Worm (Caenorhabditis elegans) whole organism, midembryonic: Measurements from ENCODE around the gene ceh-19.

Source experiments
- T22C8.4 ChIP-seq: fragments of 200-800 bp; sonication (Bioruptor generic); IDR thresholded peaks from 2 replicates; pipeline ENCODE4 v1.3.6; 2022; ENCODE audit warnings: missing genetic modification characterization, missing compliant biosample characterization
- cog-1 ChIP-seq: sonication (generic microtip); optimal IDR thresholded peaks from 2 replicates; lab custom pipeline; 2016; ENCODE audit warnings: missing genetic modification characterization, missing compliant biosample characterization
- flt-1 ChIP-seq: fragments of 200-800 bp; sonication (Bioruptor generic); IDR thresholded peaks from 2 replicates; pipeline ENCODE4 v1.3.6; 2022; ENCODE audit warnings: missing genetic modification characterization, missing compliant biosample characterization
- klf-2 ChIP-seq: fragments of 200-800 bp; sonication (Bioruptor generic); conservative IDR thresholded peaks from 2 replicates; pipeline ENCODE4 v1.3.6; 2022; ENCODE audit warnings: missing genetic modification reagents, missing genetic modification characterization, missing compliant biosample characterization
- med-1 ChIP-seq: sonication (generic microtip); optimal IDR thresholded peaks from 2 replicates; lab custom pipeline; 2017; ENCODE audit warnings: missing genetic modification characterization, mild to moderate bottlenecking, missing compliant biosample characterization, antibody characterized with exemption, missing genetic modification reagents; ENCODE audit not compliant: insufficient read depth
- ref-1 ChIP-seq: fragments of 200-800 bp; sonication (Bioruptor generic); conservative IDR thresholded peaks from 2 replicates; pipeline ENCODE4 v1.3.6; 2022; ENCODE audit warnings: missing genetic modification reagents, missing genetic modification characterization, missing compliant biosample characterization
- tab-1 ChIP-seq: fragments of 200-800 bp; sonication (Bioruptor generic); IDR thresholded peaks from 2 replicates; pipeline ENCODE4 v1.3.6; 2022; ENCODE audit warnings: missing genetic modification characterization, missing compliant biosample characterization
- ztf-23 ChIP-seq: fragments of 200-800 bp; sonication (Bioruptor generic); IDR thresholded peaks from 2 replicates; pipeline ENCODE4 v1.3.6; 2022; ENCODE audit warnings: missing genetic modification reagents, missing genetic modification characterization, missing compliant biosample characterization
- ztf-29 ChIP-seq: fragments of 200-800 bp; sonication (Bioruptor generic); IDR thresholded peaks from 2 replicates; pipeline ENCODE4 v1.3.6; 2022; ENCODE audit warnings: missing genetic modification reagents, missing genetic modification characterization, missing compliant biosample characterization

Gene ceh-19

DNA sequence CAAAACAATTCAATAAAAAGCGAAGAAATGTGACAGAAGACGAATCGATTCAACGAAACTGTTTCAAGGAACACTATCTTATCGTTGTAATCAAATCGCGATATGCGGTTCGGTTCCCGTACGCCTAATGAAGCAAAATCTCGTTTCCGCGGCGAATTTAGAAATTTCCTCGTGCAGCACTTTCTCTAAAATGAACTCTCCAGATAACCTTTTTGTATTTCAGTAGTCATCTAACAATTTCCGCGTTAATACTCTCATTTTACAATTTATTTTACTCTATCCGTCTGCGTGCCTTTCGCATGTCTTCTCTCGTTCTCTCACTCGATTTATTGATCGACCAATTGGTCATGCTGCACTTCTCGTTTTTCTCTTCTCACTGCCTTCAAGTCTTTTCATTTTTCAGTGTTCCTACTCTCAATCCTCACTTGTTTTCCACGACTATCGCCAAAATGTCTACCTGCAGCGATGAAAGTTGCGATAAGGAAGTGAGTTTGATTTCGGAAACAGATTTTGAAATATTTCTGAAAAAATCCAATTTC is 45.5 kb downstream of the ceh-19 start, which contains the start of the genes npp-27 and ntl-4:
TSS of gene npp-27 (minus strand) at position 51 of the 539 bp plus-strand sequence.
TSS of gene ntl-4 (plus strand) at position 379 of the 539 bp plus-strand sequence.
- TF ChIP-seq cog-1 (no peak), klf-2 (no peak), T22C8.4 (GFP tag; lab: Robert Waterston, UW) (peak; percentile 54; the same call in 1 of the 2 replicates), flt-1 (GFP tag; lab: Robert Waterston, UW) (no peak), ztf-23 (GFP tag; lab: Robert Waterston, UW) (no peak)

DNA sequence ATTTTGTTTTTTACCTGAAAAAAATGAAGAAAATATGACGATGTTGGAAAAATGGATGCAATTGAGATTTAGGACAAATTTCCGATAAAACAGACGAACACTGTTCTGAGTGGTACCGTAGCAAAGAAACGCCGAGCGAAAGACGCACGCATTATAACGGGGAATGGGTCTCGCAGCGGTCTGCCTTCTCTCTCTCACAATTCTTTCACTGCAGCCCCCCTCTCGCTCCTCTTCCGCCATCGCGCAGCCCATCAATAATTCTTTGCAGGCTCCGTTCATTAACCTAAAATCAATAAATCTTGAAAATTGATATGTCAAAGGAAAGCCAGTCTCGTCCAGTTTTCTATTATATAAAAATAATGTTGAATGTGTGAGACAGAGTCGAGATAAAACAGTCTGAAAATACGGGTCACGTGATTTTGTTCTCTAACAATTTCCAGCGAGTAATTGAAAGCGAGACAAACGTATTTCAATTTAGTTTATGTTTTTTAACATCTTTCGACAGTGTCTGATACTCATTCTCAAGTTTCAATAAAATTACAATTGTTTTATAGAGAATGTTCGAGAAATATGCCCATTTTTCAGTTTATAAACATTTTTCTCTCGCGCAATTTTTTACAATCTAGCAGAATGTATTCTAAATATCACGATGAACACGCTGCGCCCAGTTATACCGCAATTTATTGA is 46.2 kb downstream of the ceh-19 start:
- TF ChIP-seq cog-1 (no peak), tab-1 (GFP tag; lab: Robert Waterston, UW) (no peak), flt-1 (GFP tag; lab: Robert Waterston, UW) (peak; percentile 47; the same call in 1 of the 2 replicates), ztf-29 (GFP tag; lab: Robert Waterston, UW) (no peak), med-1 (no peak), ref-1 (GFP tag; lab: Robert Waterston, UW) (no peak), T22C8.4 (GFP tag; lab: Robert Waterston, UW) (no peak)

DNA sequence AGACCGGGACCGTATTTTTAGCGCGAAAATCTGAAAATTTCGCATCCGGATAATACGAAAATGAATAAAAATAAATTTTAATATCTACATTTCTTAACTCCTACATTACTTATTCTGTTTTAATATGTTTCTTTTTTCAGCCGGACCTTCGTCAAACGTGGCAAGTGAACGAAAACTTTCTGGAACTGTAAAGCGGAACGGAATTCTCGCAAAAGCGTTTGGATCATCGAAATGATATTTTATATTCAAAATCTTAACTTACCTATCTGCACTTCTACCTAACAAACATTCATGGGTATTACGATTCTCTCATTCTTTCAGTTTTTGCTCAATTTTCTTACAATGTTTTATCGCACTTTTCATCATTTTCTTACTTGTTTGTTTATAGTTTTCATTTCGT is 49.1 kb downstream of the ceh-19 start:
- no peak for TF ChIP-seq ref-1 (GFP tag; lab: Robert Waterston, UW)
- TF ChIP-seq tab-1 (GFP tag; lab: Robert Waterston, UW), result no peak
- TF ChIP-seq med-1, result no peak
- TF ChIP-seq ztf-23 (GFP tag; lab: Robert Waterston, UW), result no peak
- TF ChIP-seq klf-2, result no peak
- TF ChIP-seq flt-1 (GFP tag; lab: Robert Waterston, UW), result no peak
- TF ChIP-seq cog-1, result no peak
- no peak for TF ChIP-seq ztf-29 (GFP tag; lab: Robert Waterston, UW)
- no peak for TF ChIP-seq T22C8.4 (GFP tag; lab: Robert Waterston, UW)
